Worm (Caenorhabditis elegans) whole organism, L3 larva: Measurements from ENCODE around the gene F44G4.3.

Experiments
- R02D3.7 ChIP-seq: fragments of 150-350 bp; optimal IDR thresholded peaks from 2 replicates; lab custom pipeline; 2014; ENCODE audit warnings: missing biosample characterization, missing genetic modification characterization
- aly-2 ChIP-seq: fragments of 150-350 bp; optimal IDR thresholded peaks from 2 replicates; lab custom pipeline; 2014; ENCODE audit warnings: missing biosample characterization, missing genetic modification characterization
- ama-1 ChIP-seq: fragments of 150-350 bp; optimal IDR thresholded peaks from 2 replicates; lab custom pipeline; 2018
- ceh-28 ChIP-seq: fragments of 150-350 bp; optimal IDR thresholded peaks from 2 replicates; lab custom pipeline; 2014; ENCODE audit warnings: missing biosample characterization, missing genetic modification reagents, missing genetic modification characterization
- ceh-82 ChIP-seq: fragments of 150-350 bp; optimal IDR thresholded peaks from 2 replicates; lab custom pipeline; 2014; ENCODE audit warnings: missing biosample characterization, missing genetic modification characterization
- daf-12 ChIP-seq: fragments of 150-350 bp; optimal IDR thresholded peaks from 2 replicates; lab custom pipeline; 2014; ENCODE audit warnings: missing biosample characterization, missing genetic modification reagents, missing genetic modification characterization
- egl-27 ChIP-seq: sonication (generic microtip); optimal IDR thresholded peaks from 4 replicates; lab custom pipeline; 2017; ENCODE audit warnings: missing biosample characterization, missing genetic modification reagents, missing genetic modification characterization
- egl-5 ChIP-seq: fragments of 150-350 bp; optimal IDR thresholded peaks from 2 replicates; lab custom pipeline; 2017; ENCODE audit warnings: missing biosample characterization, missing genetic modification reagents, missing genetic modification characterization, inconsistent platforms
- elt-1 ChIP-seq: fragments of 150-350 bp; optimal IDR thresholded peaks from 2 replicates; lab custom pipeline; 2014; ENCODE audit warnings: missing biosample characterization, missing genetic modification characterization
- elt-2 ChIP-seq: sonication (generic microtip); optimal IDR thresholded peaks from 2 replicates; lab custom pipeline; 2016; ENCODE audit warnings: missing genetic modification reagents, mild to moderate bottlenecking, missing genetic modification characterization, missing compliant biosample characterization
- fkh-10 ChIP-seq: sonication (generic microtip); optimal IDR thresholded peaks from 2 replicates; lab custom pipeline; 2017; ENCODE audit warnings: missing biosample characterization, missing genetic modification reagents, missing genetic modification characterization
- fkh-2 ChIP-seq: fragments of 150-350 bp; optimal IDR thresholded peaks from 2 replicates; lab custom pipeline; 2014; ENCODE audit warnings: missing biosample characterization, missing genetic modification reagents, missing genetic modification characterization
- hmg-11 ChIP-seq: sonication (generic microtip); optimal IDR thresholded peaks from 2 replicates; lab custom pipeline; 2016; ENCODE audit warnings: missing genetic modification characterization, missing compliant biosample characterization
- jun-1 ChIP-seq: fragments of 150-350 bp; optimal IDR thresholded peaks from 2 replicates; lab custom pipeline; 2014; ENCODE audit warnings: missing biosample characterization, missing genetic modification reagents, missing genetic modification characterization
- lin-15B ChIP-seq: fragments of 150-350 bp; optimal IDR thresholded peaks from 2 replicates; lab custom pipeline; 2014; ENCODE audit warnings: missing biosample characterization, missing genetic modification characterization
- lin-39 ChIP-seq: fragments of 150-350 bp; optimal IDR thresholded peaks from 2 replicates; lab custom pipeline; 2018; ENCODE audit warnings: missing biosample characterization, missing genetic modification reagents, missing genetic modification characterization
- lsy-12 ChIP-seq: sonication (generic microtip); optimal IDR thresholded peaks from 2 replicates; lab custom pipeline; 2016; ENCODE audit warnings: mild to moderate bottlenecking, missing genetic modification characterization, missing compliant biosample characterization
- mml-1 ChIP-seq: fragments of 150-350 bp; sonication (generic microtip); optimal IDR thresholded peaks from 3 replicates; lab custom pipeline; 2014; ENCODE audit warnings: missing biosample characterization, missing genetic modification characterization
- nfya-1 ChIP-seq: sonication (generic microtip); optimal IDR thresholded peaks from 2 replicates; lab custom pipeline; 2017; ENCODE audit warnings: missing genetic modification characterization, mild to moderate bottlenecking, missing compliant biosample characterization, antibody characterized with exemption, moderate library complexity; ENCODE audit not compliant: insufficient read depth
- nhr-11 ChIP-seq: fragments of 150-350 bp; optimal IDR thresholded peaks from 2 replicates; lab custom pipeline; 2014; ENCODE audit warnings: missing biosample characterization, missing genetic modification characterization
- nhr-12 ChIP-seq: fragments of 150-350 bp; optimal IDR thresholded peaks from 2 replicates; lab custom pipeline; 2014; ENCODE audit warnings: missing biosample characterization, missing genetic modification characterization
- nhr-23 ChIP-seq: fragments of 150-350 bp; optimal IDR thresholded peaks from 2 replicates; lab custom pipeline; 2014; ENCODE audit warnings: missing biosample characterization, missing genetic modification reagents, missing genetic modification characterization
- nhr-237 ChIP-seq: fragments of 150-350 bp; optimal IDR thresholded peaks from 2 replicates; lab custom pipeline; 2014; ENCODE audit warnings: missing biosample characterization, missing genetic modification characterization
- nhr-25 ChIP-seq: sonication (generic microtip); optimal IDR thresholded peaks from 2 replicates; lab custom pipeline; 2017; ENCODE audit warnings: missing biosample characterization, missing genetic modification characterization
- nhr-43 ChIP-seq: sonication (generic microtip); optimal IDR thresholded peaks from 2 replicates; lab custom pipeline; 2016; ENCODE audit warnings: mild to moderate bottlenecking, missing genetic modification characterization, missing compliant biosample characterization; ENCODE audit not compliant: poor library complexity, severe bottlenecking
- nhr-67 ChIP-seq: fragments of 150-350 bp; optimal IDR thresholded peaks from 2 replicates; lab custom pipeline; 2014; ENCODE audit warnings: missing biosample characterization, missing genetic modification characterization
- nhr-77 ChIP-seq: fragments of 150-350 bp; optimal IDR thresholded peaks from 2 replicates; lab custom pipeline; 2014; ENCODE audit warnings: missing biosample characterization, missing genetic modification characterization
- pha-4 ChIP-seq: fragments of 150-350 bp; optimal IDR thresholded peaks from 2 replicates; lab custom pipeline; 2014; ENCODE audit warnings: missing biosample characterization, missing genetic modification reagents, missing genetic modification characterization
- pqm-1 ChIP-seq: fragments of 150-350 bp; optimal IDR thresholded peaks from 2 replicates; lab custom pipeline; 2017; ENCODE audit warnings: missing biosample characterization, missing genetic modification characterization, inconsistent platforms
- skn-1 ChIP-seq: fragments of 150-350 bp; optimal IDR thresholded peaks from 2 replicates; lab custom pipeline; 2014; ENCODE audit warnings: missing biosample characterization, missing genetic modification characterization
- snpc-4 ChIP-seq: fragments of 150-350 bp; optimal IDR thresholded peaks from 2 replicates; lab custom pipeline; 2014; ENCODE audit warnings: missing biosample characterization, missing genetic modification characterization
- tbx-2 ChIP-seq: sonication (generic microtip); optimal IDR thresholded peaks from 2 replicates; lab custom pipeline; 2016; ENCODE audit warnings: mild to moderate bottlenecking, missing genetic modification characterization, missing compliant biosample characterization
- ztf-4 ChIP-seq: fragments of 150-350 bp; optimal IDR thresholded peaks from 2 replicates; lab custom pipeline; 2014; ENCODE audit warnings: missing biosample characterization, missing genetic modification characterization

Gene F44G4.3

DNA sequence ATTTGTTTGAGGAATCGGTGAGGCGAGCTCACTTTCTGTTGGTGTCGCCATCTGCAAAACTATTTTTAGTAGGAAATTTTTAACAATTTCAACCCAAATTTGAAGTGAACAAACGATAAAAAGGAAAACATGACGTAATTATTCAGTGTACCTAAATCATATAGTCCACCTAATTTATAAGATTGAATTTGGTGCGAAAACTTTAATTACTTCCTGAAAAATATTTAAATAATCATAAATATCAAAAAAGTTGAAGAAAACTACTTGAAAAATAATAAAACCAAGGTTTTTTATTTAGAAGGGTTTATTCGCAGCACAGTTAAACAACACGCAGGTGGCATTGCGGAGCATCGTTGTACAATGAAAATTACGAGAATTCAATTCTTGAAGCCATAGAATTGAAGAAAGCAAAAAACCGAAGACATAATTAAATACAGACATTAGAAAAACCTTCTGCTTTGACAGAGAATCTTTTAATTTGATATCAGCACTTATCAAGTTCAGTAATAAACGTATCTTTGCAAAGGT is 23.9 kb downstream of the F44G4.3 start, which contains the start of gene tomm-40:
Gene tomm-40 (minus strand): TSS at position 51 of the 528 bp plus-strand sequence.
- TF ChIP-seq hmg-11 (tag; lab: Kevin White, UChicago), result peak; percentile 27
- no peak for TF ChIP-seq nhr-12 (tag; lab: Kevin White, UChicago)
- TF ChIP-seq jun-1 (tag; lab: Kevin White, UChicago), result no peak
- peak; percentile 4 for TF ChIP-seq pha-4

DNA sequence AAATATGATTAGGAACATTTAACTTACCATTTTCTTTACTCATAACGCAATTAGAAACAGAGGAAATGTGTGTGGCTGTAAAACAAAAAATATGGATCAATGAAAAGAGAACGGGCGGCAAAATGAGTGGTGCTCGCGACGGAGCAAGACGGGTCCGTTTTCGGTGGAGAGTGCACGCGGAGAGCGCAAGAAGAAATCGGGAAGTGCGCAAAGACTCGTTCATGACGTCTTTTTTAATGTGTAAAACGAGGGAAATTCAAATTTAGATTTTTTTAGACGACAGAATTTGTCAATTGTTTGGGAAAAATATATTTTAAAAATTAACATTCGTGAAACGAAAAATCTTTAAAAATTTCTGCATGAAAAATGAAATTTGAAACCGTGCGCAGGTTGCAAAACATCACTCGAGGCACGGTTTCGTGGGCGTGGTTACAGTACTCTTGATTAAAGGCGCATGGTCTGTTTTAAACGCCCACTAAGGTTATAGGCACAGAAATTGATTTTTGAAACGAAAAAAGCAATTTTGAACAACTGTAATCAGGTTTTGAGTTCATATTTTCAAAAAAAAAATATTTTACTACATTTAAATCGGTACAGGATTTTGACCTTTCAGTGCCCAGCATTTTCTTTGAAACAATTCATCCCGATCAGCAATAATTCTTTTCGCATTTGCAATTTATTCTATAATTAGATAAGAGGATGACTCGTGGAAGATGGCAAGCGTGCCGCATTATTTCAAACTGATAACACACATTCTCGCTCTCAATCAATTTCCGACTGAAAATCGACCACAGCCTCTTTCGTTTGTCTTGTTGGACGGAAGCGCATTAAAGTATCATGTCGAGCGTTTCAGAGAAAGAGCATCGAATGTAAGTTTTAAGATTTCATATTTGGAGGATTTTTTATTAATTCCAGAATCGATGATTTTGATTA is 27.9 kb downstream of the F44G4.3 start, which contains the start of the genes szy-20 and C18E9.5:
Gene szy-20 (minus strand): TSS at position 83 of the 933 bp plus-strand sequence.
Gene C18E9.5 (plus strand): TSS at position 730 of the 933 bp plus-strand sequence.
- TF ChIP-seq ceh-82 (tag; lab: Kevin White, UChicago) (peak; percentile 52), lin-39 (tag; lab: Kevin White, UChicago) (peak; percentile 70), elt-2 (tag; lab: Kevin White, UChicago) (peak; percentile 76), elt-1 (tag; lab: Kevin White, UChicago) (peak; percentile 31), nhr-23 (tag; lab: Kevin White, UChicago) (peak; percentile 71), nhr-12 (tag; lab: Kevin White, UChicago) (no peak), egl-5 (tag; lab: Kevin White, UChicago) (peak; percentile 20), nhr-67 (no peak), fkh-10 (peak; percentile 52), nhr-25 (tag; lab: Kevin White, UChicago) (peak; percentile 27), nhr-11 (no peak), nhr-43 (peak; percentile 65), fkh-2 (tag; lab: Kevin White, UChicago) (no peak), ztf-4 (tag; lab: Kevin White, UChicago) (no peak), lin-15B (tag; lab: Kevin White, UChicago) (peak; percentile 81), lsy-12 (tag; lab: Kevin White, UChicago) (peak; percentile 57), jun-1 (tag; lab: Kevin White, UChicago) (peak; percentile 71), ama-1 (lab: Kevin White, UChicago) (peak; percentile 49), pqm-1 (peak; percentile 72), mml-1 (no peak), daf-12 (tag; lab: Kevin White, UChicago) (no peak), nhr-77 (tag; lab: Kevin White, UChicago) (peak; percentile 33), hmg-11 (tag; lab: Kevin White, UChicago) (peak; percentile 69), nfya-1 (tag; lab: Kevin White, UChicago) (peak; percentile 84), snpc-4 (tag; lab: Kevin White, UChicago) (peak; percentile 59), aly-2 (no peak), R02D3.7 (tag; lab: Kevin White, UChicago) (peak; percentile 82), ceh-28 (tag; lab: Kevin White, UChicago) (peak; percentile 60), skn-1 (tag; lab: Kevin White, UChicago) (peak; percentile 18), pha-4 (peak; percentile 78), nhr-237 (tag; lab: Kevin White, UChicago) (no peak), tbx-2 (tag; lab: Kevin White, UChicago) (peak; percentile 64)

DNA sequence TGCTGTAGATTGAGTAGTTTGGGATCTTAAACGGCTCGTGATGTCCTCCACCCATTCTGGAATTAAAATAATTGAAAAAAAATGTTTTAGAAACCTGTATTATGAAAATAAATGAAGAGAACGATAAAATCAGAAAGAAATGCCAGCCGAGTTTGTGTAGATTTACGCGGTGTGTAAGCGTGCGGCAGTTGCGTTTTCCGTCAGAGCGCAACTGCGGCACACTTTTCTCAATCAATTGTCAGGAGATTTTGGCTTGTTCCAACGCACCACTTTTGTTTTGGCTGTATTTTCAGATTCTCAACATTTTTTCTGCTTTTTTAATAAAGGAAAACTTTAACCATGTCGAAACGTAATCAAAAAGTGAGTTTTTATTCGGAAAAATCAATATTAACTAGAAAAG is 32.6 kb downstream of the F44G4.3 start, which contains the start of the genes ndub-3 and C18E9.2:
Gene ndub-3 (minus strand): TSS at position 56 of the 400 bp plus-strand sequence.
Gene C18E9.2 (plus strand): TSS at position 172 of the 400 bp plus-strand sequence.
- TF ChIP-seq lin-15B (tag; lab: Kevin White, UChicago) (peak; percentile 62), elt-2 (tag; lab: Kevin White, UChicago) (peak; percentile 5), lin-39 (tag; lab: Kevin White, UChicago) (peak; percentile 75), hmg-11 (tag; lab: Kevin White, UChicago) (peak; percentile 37), R02D3.7 (tag; lab: Kevin White, UChicago) (peak; percentile 85), nhr-23 (tag; lab: Kevin White, UChicago) (peak; percentile 13), nfya-1 (tag; lab: Kevin White, UChicago) (peak; percentile 64), pqm-1 (peak; percentile 25), egl-27 (no peak), ceh-28 (tag; lab: Kevin White, UChicago) (peak; percentile 51), fkh-10 (no peak), nhr-25 (tag; lab: Kevin White, UChicago) (peak; percentile 44), ceh-82 (tag; lab: Kevin White, UChicago) (no peak)
